Worm (Caenorhabditis elegans) whole organism, L4/young adult: ENCODE results near the gene wsp-1.

Experiments
- W03F9.2 ChIP-seq: fragments of 150-350 bp; optimal IDR thresholded peaks from 2 replicates; lab custom pipeline; 2014; ENCODE audit warnings: missing biosample characterization, missing genetic modification characterization
- dao-5 ChIP-seq: sonication (generic microtip); optimal IDR thresholded peaks from 2 replicates; lab custom pipeline; 2016; ENCODE audit warnings: missing genotype, missing genetic modification characterization, moderate library complexity, missing compliant biosample characterization
- him-1 ChIP-seq: sonication (generic microtip); optimal IDR thresholded peaks from 2 replicates; lab custom pipeline; 2016; ENCODE audit warnings: missing genotype, missing genetic modification reagents, missing genetic modification characterization, missing compliant biosample characterization

DNA sequence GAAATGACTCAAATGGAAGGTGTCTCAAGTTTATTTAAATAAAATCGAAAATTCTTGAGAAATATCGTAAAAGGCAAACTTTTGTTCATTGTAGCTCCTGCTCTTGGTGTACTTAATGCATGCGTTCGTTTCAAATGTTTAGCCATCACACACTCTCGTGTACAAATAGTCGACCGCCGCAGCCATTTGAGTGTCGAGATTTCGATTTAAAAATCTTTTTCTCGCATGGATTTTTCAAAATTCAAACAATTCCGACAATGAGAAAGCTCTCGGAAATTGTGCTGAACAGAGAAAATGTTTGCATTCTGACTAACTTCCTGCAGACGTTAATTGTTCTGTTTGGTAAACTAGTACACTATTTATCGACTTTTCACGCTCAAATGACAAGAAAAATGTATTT is 523 bp upstream of the wsp-1 start:
- no peak for TF ChIP-seq dao-5 (tag; lab: Kevin White, UChicago)
- TF ChIP-seq him-1 = no peak
- TF ChIP-seq W03F9.2 (tag; lab: Kevin White, UChicago) = no peak
